Worm (Caenorhabditis elegans) whole organism, early embryonic: ENCODE measurements around the gene Y20C6A.1.
A peak's percentile ranks its signal among the peaks of the same experiment; 100 is the strongest.

Experiments used
- ama-1 ChIP-seq: fragments of 150-350 bp; optimal IDR thresholded peaks from 2 replicates; lab custom pipeline; 2014
- ceh-13 ChIP-seq: fragments of 200-800 bp; sonication (Bioruptor generic); optimal IDR thresholded peaks from 2 replicates; lab custom pipeline; 2018; ENCODE audit warnings: mild to moderate bottlenecking, missing genetic modification characterization, missing compliant biosample characterization
- ceh-36 ChIP-seq: sonication (generic microtip); optimal IDR thresholded peaks from 2 replicates; lab custom pipeline; 2016; ENCODE audit warnings: missing genetic modification characterization, inconsistent platforms, missing compliant biosample characterization
- ets-7 ChIP-seq: sonication (generic microtip); optimal IDR thresholded peaks from 2 replicates; lab custom pipeline; 2016; ENCODE audit warnings: missing genotype, missing genetic modification characterization, missing compliant biosample characterization
- flt-1 ChIP-seq: fragments of 200-800 bp; sonication (Bioruptor generic); IDR thresholded peaks from 2 replicates; pipeline ENCODE4 v1.3.6; 2022; ENCODE audit warnings: missing genetic modification characterization, missing compliant biosample characterization
- hmbx-1 ChIP-seq: sonication (generic microtip); optimal IDR thresholded peaks from 2 replicates; lab custom pipeline; 2016; ENCODE audit warnings: mild to moderate bottlenecking, missing genetic modification characterization, missing compliant biosample characterization
- hmg-4 ChIP-seq: fragments of 200-800 bp; sonication (Bioruptor generic); optimal IDR thresholded peaks from 2 replicates; lab custom pipeline; 2018; ENCODE audit warnings: mild to moderate bottlenecking, missing genetic modification characterization, missing compliant biosample characterization
- hnd-1 ChIP-seq: sonication (generic microtip); optimal IDR thresholded peaks from 2 replicates; lab custom pipeline; 2016; ENCODE audit warnings: missing genetic modification characterization, missing compliant biosample characterization
- pes-1 ChIP-seq: fragments of 200-800 bp; sonication (Bioruptor generic); IDR thresholded peaks from 2 replicates; pipeline ENCODE4 v1.3.6; 2022; ENCODE audit warnings: missing genetic modification reagents, missing genetic modification characterization, missing compliant biosample characterization
- scrt-1 ChIP-seq: fragments of 200-800 bp; sonication (Bioruptor generic); IDR thresholded peaks from 2 replicates; pipeline ENCODE4 v1.3.6; 2022; ENCODE audit warnings: missing genetic modification characterization, missing compliant biosample characterization
- sea-1 ChIP-seq: fragments of 200-800 bp; sonication (Bioruptor generic); conservative IDR thresholded peaks from 2 replicates; pipeline ENCODE4 v1.3.6; 2022; ENCODE audit warnings: missing genetic modification characterization, missing compliant biosample characterization
- tbx-11 ChIP-seq: fragments of 200-800 bp; sonication (Bioruptor generic); IDR thresholded peaks from 2 replicates; pipeline ENCODE4 v1.3.6; 2022; ENCODE audit warnings: missing genetic modification characterization, missing compliant biosample characterization
- tbx-37 ChIP-seq: fragments of 200-800 bp; sonication (Bioruptor generic); conservative IDR thresholded peaks from 2 replicates; pipeline ENCODE4 v1.3.6; 2022; ENCODE audit warnings: missing genetic modification reagents, missing genetic modification characterization, missing compliant biosample characterization
- tra-4 ChIP-seq: sonication (generic microtip); optimal IDR thresholded peaks from 2 replicates; lab custom pipeline; 2017; ENCODE audit warnings: missing genetic modification characterization, missing compliant biosample characterization

Gene Y20C6A.1

DNA sequence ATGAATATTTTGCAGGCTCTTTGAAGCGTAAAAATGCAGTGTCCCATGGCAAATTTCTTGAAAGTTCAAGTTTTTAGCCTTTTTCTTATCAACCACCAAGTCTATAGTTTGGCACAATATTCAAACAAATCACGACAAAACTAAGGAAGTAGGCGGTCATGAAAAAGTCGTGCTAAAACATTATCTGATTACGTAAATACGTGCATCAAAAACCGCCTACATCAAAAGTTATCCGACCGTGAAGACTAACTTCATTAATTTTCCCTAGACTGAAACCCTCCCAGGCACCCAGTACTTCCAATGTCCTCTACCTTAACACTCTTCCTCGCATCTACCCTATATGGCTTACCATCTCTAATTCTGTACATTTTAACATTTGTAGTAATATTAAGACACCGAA, 48.0 kb downstream of the Y20C6A.1 start, which contains the start of gene srg-44:
TSS of gene srg-44 (plus strand) at position 301 of the 400 bp plus-strand sequence.
- TF ChIP-seq hnd-1 (tag; lab: Kevin White, UChicago) (no peak), sea-1 (GFP tag; lab: Robert Waterston, UW) (no peak), scrt-1 (GFP tag; lab: Robert Waterston, UW) (no peak), flt-1 (GFP tag; lab: Robert Waterston, UW) (no peak), pes-1 (GFP tag; lab: Robert Waterston, UW) (no peak), ama-1 (lab: Kevin White, UChicago) (no peak), tbx-37 (GFP tag; lab: Robert Waterston, UW) (no peak), ceh-13 (GFP tag; lab: Kevin White, UChicago) (no peak), hmg-4 (no peak), ets-7 (tag; lab: Kevin White, UChicago) (no peak), hmbx-1 (tag; lab: Kevin White, UChicago) (no peak)

DNA sequence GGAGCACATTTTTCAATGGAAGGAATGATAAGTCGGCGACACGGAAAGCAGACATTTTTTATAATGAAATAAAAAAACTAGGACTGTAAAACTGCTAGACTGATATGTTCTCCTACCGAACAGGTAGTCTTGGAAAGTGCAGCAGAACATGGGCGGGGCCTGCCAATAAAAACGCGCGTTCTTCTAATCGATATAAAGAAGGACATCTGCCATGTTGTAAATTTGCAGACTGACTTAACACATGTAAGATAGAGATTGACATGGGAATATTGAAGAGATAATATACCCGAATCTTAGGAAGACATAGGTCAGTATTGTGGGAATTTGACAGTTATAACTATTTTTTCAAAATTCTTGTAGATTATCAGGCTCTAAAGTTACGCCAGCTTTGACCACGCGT, 48.7 kb downstream of the Y20C6A.1 start, which contains the start of gene sdz-16:
TSS of gene sdz-16 (minus strand) at position 101 of the 400 bp plus-strand sequence.
- no peak for TF ChIP-seq ceh-36 (tag; lab: Kevin White, UChicago)
- no peak for TF ChIP-seq flt-1 (GFP tag; lab: Robert Waterston, UW)
- TF ChIP-seq tbx-11 (GFP tag; lab: Robert Waterston, UW), result no peak
- TF ChIP-seq scrt-1 (GFP tag; lab: Robert Waterston, UW), result no peak
- TF ChIP-seq tra-4 (tag; lab: Kevin White, UChicago), result no peak
- TF ChIP-seq ceh-13 (GFP tag; lab: Kevin White, UChicago), result no peak
- no peak for TF ChIP-seq tbx-37 (GFP tag; lab: Robert Waterston, UW)

DNA sequence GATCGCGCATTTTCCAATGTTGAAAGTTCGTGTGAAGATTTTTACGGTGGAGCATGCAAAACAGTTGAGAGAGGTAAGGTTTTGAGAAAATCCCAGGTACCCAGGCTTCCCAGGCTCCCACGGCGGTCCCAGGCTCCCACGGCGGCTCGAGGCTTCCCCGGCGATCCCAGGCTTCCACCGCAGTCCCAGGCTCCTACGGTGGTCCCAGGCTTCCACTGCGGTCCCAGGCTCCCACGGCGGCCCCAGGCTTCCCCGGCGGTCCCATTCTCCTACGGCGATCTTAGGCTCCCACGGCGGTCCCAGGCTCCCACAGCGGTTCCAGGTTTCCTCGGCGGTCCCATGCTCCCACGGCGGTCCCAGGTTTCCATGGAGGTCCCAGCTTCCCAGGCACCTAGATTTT, 52.7 kb downstream of the Y20C6A.1 start:
- TF ChIP-seq ceh-13 (GFP tag; lab: Kevin White, UChicago) (peak; percentile 13), hmg-4 (no peak)

DNA sequence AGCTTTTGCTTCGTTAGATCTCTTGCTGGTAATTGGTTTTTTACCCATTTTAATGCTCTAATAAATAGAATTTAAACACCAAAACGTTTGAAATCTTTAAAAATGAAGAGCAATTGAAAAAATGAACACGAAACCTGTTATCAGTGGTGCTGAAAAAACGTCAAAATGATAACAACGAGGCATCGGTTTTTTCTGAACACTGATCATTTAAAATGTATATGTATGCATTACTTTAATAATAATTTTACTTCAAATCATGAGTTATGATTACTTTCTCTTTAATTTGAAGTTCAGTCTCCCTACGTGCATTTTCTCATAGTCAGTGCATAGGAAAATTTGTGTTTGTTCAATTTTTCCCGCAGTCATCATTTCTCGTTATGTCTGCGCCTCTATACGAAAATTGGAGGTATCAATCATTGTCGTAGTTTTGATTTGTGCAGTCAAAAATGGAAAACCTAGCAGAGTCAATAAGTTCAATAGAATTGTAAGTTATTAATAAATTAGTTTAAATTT, 54.1 kb downstream of the Y20C6A.1 start, which contains the start of gene F31E9.3:
TSS of gene F31E9.3 (plus strand) at position 194 of the 513 bp plus-strand sequence.
- TF ChIP-seq scrt-1 (GFP tag; lab: Robert Waterston, UW), result no peak
